Worm (Caenorhabditis elegans) whole organism, late embryonic: ENCODE results near the gene F38E11.9.

ENCODE experiments used
- F13H6.1 ChIP-seq: sonication (generic microtip); optimal IDR thresholded peaks from 2 replicates; lab custom pipeline; 2016; ENCODE audit warnings: missing genetic modification characterization, missing compliant biosample characterization
- K02D7.2 ChIP-seq: sonication (generic microtip); optimal IDR thresholded peaks from 2 replicates; lab custom pipeline; 2017; ENCODE audit warnings: mild to moderate bottlenecking, missing genetic modification characterization, missing compliant biosample characterization
- K09A11.1 ChIP-seq: sonication (generic microtip); optimal IDR thresholded peaks from 2 replicates; lab custom pipeline; 2017; ENCODE audit warnings: antibody characterized with exemption, mild to moderate bottlenecking, missing genetic modification characterization, missing compliant biosample characterization; ENCODE audit not compliant: insufficient read depth
- T23F11.4 ChIP-seq: fragments of 200-800 bp; sonication (Bioruptor generic); optimal IDR thresholded peaks from 2 replicates; lab custom pipeline; 2018; ENCODE audit warnings: mild to moderate bottlenecking, missing genetic modification characterization, missing compliant biosample characterization
- Y22D7AL.16 ChIP-seq: sonication (generic microtip); optimal IDR thresholded peaks from 2 replicates; lab custom pipeline; 2016; ENCODE audit warnings: missing genetic modification characterization, missing compliant biosample characterization
- ama-1 ChIP-seq: fragments of 150-350 bp; optimal IDR thresholded peaks from 2 replicates; lab custom pipeline; 2014
- ceh-19 ChIP-seq: fragments of 200-800 bp; sonication (Bioruptor generic); optimal IDR thresholded peaks from 2 replicates; lab custom pipeline; 2018; ENCODE audit warnings: mild to moderate bottlenecking, missing genetic modification characterization, missing compliant biosample characterization
- ceh-24 ChIP-seq: sonication (generic microtip); optimal IDR thresholded peaks from 2 replicates; lab custom pipeline; 2016; ENCODE audit warnings: mild to moderate bottlenecking, missing genetic modification characterization, missing compliant biosample characterization
- ceh-45 ChIP-seq: fragments of 200-800 bp; sonication (Bioruptor generic); IDR thresholded peaks from 2 replicates; pipeline ENCODE4 v1.3.6; 2022; ENCODE audit warnings: missing genetic modification reagents, missing genetic modification characterization, missing compliant biosample characterization
- ceh-6 ChIP-seq: fragments of 200-800 bp; sonication (Bioruptor generic); optimal IDR thresholded peaks from 2 replicates; lab custom pipeline; 2018; ENCODE audit warnings: mild to moderate bottlenecking, missing genetic modification characterization, missing compliant biosample characterization
- ceh-9 ChIP-seq: sonication (generic microtip); optimal IDR thresholded peaks from 2 replicates; lab custom pipeline; 2016; ENCODE audit warnings: mild to moderate bottlenecking, missing genetic modification characterization, inconsistent platforms, missing compliant biosample characterization
- dmd-4 ChIP-seq: sonication (generic microtip); optimal IDR thresholded peaks from 2 replicates; lab custom pipeline; 2016; ENCODE audit warnings: borderline replicate concordance, missing genetic modification characterization, missing compliant biosample characterization
- dve-1 ChIP-seq: sonication (generic microtip); optimal IDR thresholded peaks from 2 replicates; lab custom pipeline; 2017; ENCODE audit warnings: antibody characterized with exemption, mild to moderate bottlenecking, missing genetic modification characterization, missing compliant biosample characterization
- elt-4 ChIP-seq: sonication (generic microtip); optimal IDR thresholded peaks from 2 replicates; lab custom pipeline; 2016; ENCODE audit warnings: missing genetic modification characterization, missing compliant biosample characterization
- eyg-1 ChIP-seq: sonication (generic microtip); optimal IDR thresholded peaks from 2 replicates; lab custom pipeline; 2016; ENCODE audit warnings: missing genotype, missing genetic modification characterization, missing compliant biosample characterization
- gmeb-2 ChIP-seq: sonication (generic microtip); optimal IDR thresholded peaks from 2 replicates; lab custom pipeline; 2016; ENCODE audit warnings: missing genetic modification characterization, inconsistent platforms, missing compliant biosample characterization
- hlh-13 ChIP-seq: fragments of 200-800 bp; sonication (Bioruptor generic); optimal IDR thresholded peaks from 2 replicates; lab custom pipeline; 2018; ENCODE audit warnings: mild to moderate bottlenecking, missing genetic modification characterization, missing compliant biosample characterization
- hlh-6 ChIP-seq: sonication (generic microtip); optimal IDR thresholded peaks from 2 replicates; lab custom pipeline; 2016; ENCODE audit warnings: missing genotype, missing genetic modification characterization, missing compliant biosample characterization
- madf-2 ChIP-seq: sonication (generic microtip); optimal IDR thresholded peaks from 2 replicates; lab custom pipeline; 2017; ENCODE audit warnings: missing genetic modification characterization, missing compliant biosample characterization
- nfya-1 ChIP-seq: sonication (generic microtip); optimal IDR thresholded peaks from 2 replicates; lab custom pipeline; 2017; ENCODE audit warnings: missing genetic modification characterization, mild to moderate bottlenecking, missing compliant biosample characterization, antibody characterized with exemption, moderate library complexity
- nhr-11 ChIP-seq: fragments of 150-350 bp; optimal IDR thresholded peaks from 2 replicates; lab custom pipeline; 2014; ENCODE audit warnings: missing biosample characterization, missing genetic modification characterization
- odd-2 ChIP-seq: sonication (generic microtip); optimal IDR thresholded peaks from 2 replicates; lab custom pipeline; 2017; ENCODE audit warnings: antibody characterized with exemption, mild to moderate bottlenecking, missing genetic modification characterization, missing compliant biosample characterization
- pqm-1 ChIP-seq: sonication (generic microtip); optimal IDR thresholded peaks from 2 replicates; lab custom pipeline; 2016; ENCODE audit warnings: missing genetic modification characterization, missing compliant biosample characterization
- sox-2 ChIP-seq: fragments of 200-800 bp; sonication (Bioruptor generic); IDR thresholded peaks from 2 replicates; pipeline ENCODE4 v1.3.6; 2022; ENCODE audit warnings: missing genetic modification reagents, missing genetic modification characterization, missing compliant biosample characterization
- sox-4 ChIP-seq: sonication (generic microtip); optimal IDR thresholded peaks from 2 replicates; lab custom pipeline; 2017; ENCODE audit warnings: mild to moderate bottlenecking, missing genetic modification characterization, inconsistent platforms, missing compliant biosample characterization
- syd-9 ChIP-seq: sonication (generic microtip); optimal IDR thresholded peaks from 2 replicates; lab custom pipeline; 2016; ENCODE audit warnings: mild to moderate bottlenecking, missing genetic modification characterization, moderate library complexity, missing compliant biosample characterization
- ttx-3 ChIP-seq: sonication (generic microtip); optimal IDR thresholded peaks from 2 replicates; lab custom pipeline; 2016; ENCODE audit warnings: missing genetic modification reagents, missing genetic modification characterization, missing compliant biosample characterization
- unc-3 ChIP-seq, 2 experiments: fragments of 200-800 bp in 1 of 2; sonication (Bioruptor generic) in 1 of 2; sonication (generic microtip) in 1 of 2; conservative IDR thresholded peaks in 1 of 2; optimal IDR thresholded peaks in 1 of 2; 2 replicates each; pipeline versions ENCODE4 v1.3.6 to Lab custom; 2016 to 2022; ENCODE audit warnings: missing compliant biosample characterization in 2 of 2, missing genetic modification characterization in 2 of 2, missing genetic modification reagents in 1 of 2
- unc-42 ChIP-seq: sonication (generic microtip); optimal IDR thresholded peaks from 2 replicates; lab custom pipeline; 2016; ENCODE audit warnings: missing genotype, missing genetic modification characterization, missing compliant biosample characterization
- unc-55 ChIP-seq: sonication (generic microtip); optimal IDR thresholded peaks from 2 replicates; lab custom pipeline; 2017; ENCODE audit warnings: missing biosample characterization, missing genetic modification reagents, missing genetic modification characterization

F38E11.9 gene

DNA sequence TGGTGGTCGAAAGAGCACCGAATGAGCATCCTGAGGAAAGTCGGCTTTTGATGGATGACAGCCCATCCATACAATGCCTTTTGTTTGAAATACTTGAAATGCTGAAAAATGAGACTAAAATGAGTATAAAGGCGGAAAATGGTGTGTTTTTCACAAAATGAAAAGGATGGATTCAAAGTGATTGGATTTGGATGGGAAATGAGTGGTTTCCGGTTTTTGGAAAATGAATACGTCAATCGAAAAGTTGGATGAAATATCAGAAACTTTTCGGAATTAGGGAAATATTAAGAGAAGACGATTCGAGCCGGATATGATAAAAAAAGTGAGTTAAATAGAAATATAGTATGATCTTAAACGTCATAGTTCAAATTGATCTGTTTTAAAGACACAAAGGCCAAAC lies 23.6 kb upstream of the F38E11.9 start, which contains the start of gene F38E11.6:
Gene F38E11.6, minus strand, starts transcription at position 101 of the 400 bp plus-strand sequence.
- TF ChIP-seq ceh-6 (GFP tag; lab: Kevin White, UChicago) (no peak), eyg-1 (tag; lab: Kevin White, UChicago) (no peak), elt-4 (tag; lab: Kevin White, UChicago) (no peak), F13H6.1 (tag; lab: Kevin White, UChicago) (no peak), dve-1 (tag; lab: Kevin White, UChicago) (no peak), ttx-3 (tag; lab: Kevin White, UChicago) (no peak), sox-4 (tag; lab: Kevin White, UChicago) (no peak), hlh-13 (GFP tag; lab: Kevin White, UChicago) (no peak), unc-55 (GFP tag; lab: Kevin White, UChicago) (no peak), nhr-11 (tag; lab: Kevin White, UChicago) (no peak), odd-2 (tag; lab: Kevin White, UChicago) (no peak), nfya-1 (tag; lab: Kevin White, UChicago) (no peak), K02D7.2 (tag; lab: Kevin White, UChicago) (no peak), K09A11.1 (tag; lab: Kevin White, UChicago) (no peak)

DNA sequence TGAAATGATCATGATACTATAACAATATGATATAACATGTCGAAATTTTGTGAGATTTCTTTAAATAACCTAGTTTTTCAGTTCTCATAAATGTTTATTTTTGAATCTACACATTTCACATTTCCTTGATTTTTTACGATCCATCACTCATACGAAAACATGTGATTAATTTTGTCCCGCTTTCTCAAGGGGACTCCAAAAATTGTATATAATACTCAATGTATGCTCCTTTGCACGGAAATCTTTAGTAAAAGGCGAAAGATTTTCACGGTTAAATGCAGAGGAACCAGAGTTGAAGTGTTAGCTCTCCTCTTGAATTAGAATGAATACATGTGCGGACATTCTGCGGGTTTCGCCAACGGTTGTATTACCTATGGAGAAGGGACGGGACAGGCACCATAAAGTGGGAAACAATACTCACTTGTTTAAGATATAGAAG lies 20.5 kb upstream of the F38E11.9 start:
- TF ChIP-seq eyg-1 (tag; lab: Kevin White, UChicago) (no peak), unc-3 (GFP tag; conservative IDR thresholded peaks at IDR 0.05; lab: Robert Waterston, UW) (no peak), unc-3 (tag; optimal IDR thresholded peaks at IDR 0.05; lab: Kevin White, UChicago) (no peak), ama-1 (lab: Kevin White, UChicago) (peak; percentile 57)

DNA sequence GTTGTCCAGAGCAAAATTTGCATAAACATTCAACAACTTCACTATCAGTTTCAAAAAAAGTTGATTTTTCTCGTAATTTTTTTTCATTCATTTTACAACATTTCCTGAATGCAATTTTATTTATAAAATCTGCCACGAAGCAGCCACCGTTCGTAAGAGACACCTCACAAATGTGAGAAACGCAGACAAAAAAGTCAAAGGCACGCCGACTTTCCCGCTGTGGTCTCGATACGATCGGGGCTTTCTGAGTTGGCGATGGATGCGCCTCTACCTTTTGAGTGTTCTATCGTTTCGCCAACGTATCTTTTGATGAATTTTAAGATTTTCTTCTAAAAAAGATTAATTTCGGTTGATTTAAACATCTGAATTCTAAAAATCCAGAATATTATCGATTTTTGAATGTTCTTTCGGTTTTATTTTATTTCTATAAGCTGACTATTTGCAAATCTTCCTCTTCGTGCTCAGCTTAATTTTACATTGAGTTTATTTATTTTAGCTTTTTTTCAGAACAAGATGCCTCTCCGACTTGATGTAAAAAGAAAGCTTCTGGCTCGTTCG lies 15.5 kb upstream of the F38E11.9 start, which contains the start of gene copb-2:
Gene copb-2, plus strand, starts transcription at position 508 of the 558 bp plus-strand sequence.
- TF ChIP-seq ceh-9 (tag; lab: Kevin White, UChicago) (no peak), unc-42 (peak; percentile 61), unc-3 (GFP tag; conservative IDR thresholded peaks at IDR 0.05; lab: Robert Waterston, UW) (no peak), unc-3 (tag; optimal IDR thresholded peaks at IDR 0.05; lab: Kevin White, UChicago) (no peak), nfya-1 (tag; lab: Kevin White, UChicago) (peak; percentile 42)
- TF ChIP-seq, all 69 proteins: peak for 2

DNA sequence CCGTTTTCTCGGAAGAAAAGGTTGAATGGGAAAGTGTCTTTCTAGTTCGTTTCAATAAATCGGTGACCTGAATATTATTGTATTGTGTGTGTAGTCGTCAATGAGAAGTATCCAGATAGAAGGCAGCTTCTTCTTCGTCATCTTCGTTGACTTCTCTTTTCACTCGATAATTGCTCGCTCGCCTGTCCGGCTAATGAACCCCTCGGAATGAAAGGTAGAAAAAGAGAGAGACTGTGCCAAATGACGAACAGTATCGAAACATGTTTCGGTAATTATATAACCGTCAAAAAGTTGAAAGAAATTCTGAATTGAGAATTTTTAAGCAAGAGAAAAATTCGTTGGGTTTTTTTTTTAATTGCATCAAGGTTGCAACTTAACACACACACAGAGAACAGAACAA lies 13.6 kb upstream of the F38E11.9 start, which contains the start of gene cutl-17:
Gene cutl-17, minus strand, starts transcription at position 101 of the 400 bp plus-strand sequence.
- TF ChIP-seq ceh-24 (no peak), K02D7.2 (tag; lab: Kevin White, UChicago) (no peak), sox-2 (GFP tag; lab: Robert Waterston, UW) (no peak), gmeb-2 (tag; lab: Kevin White, UChicago) (no peak)
- TF ChIP-seq, all 69 proteins: peak for 0

- TF ChIP-seq dmd-4 (tag; lab: Kevin White, UChicago) = no peak
Measured at ce11 chrIV:9451816-9452215, 8.0 kb upstream of the F38E11.9 start.

DNA sequence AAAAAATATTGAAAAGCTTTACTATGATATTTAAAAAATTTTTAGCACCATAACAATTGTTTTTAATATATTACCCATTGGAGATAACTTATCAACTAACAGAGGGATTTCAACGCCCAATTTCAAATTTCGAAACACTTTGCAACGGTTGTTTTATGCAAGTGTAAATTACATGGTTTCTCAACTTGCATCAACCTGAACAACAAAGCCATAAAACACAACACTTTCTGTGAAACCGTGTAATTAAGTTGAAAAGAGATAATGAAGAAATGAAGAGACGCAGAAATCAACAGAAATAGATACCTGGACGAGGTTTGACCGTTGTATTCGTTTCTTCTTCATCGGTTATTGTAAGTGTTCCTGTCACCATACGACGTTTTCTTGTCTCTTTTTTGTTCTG lies 6.5 kb upstream of the F38E11.9 start, which contains the start of gene cpin-1:
Gene cpin-1, plus strand, starts transcription at position 301 of the 400 bp plus-strand sequence.
- TF ChIP-seq Y22D7AL.16 (tag; lab: Kevin White, UChicago) (no peak), syd-9 (tag; lab: Kevin White, UChicago) (no peak), ceh-19 (GFP tag; lab: Kevin White, UChicago) (no peak), dve-1 (tag; lab: Kevin White, UChicago) (no peak), hlh-6 (tag; lab: Kevin White, UChicago) (no peak), hlh-13 (GFP tag; lab: Kevin White, UChicago) (no peak), madf-2 (no peak), T23F11.4 (GFP tag; lab: Kevin White, UChicago) (no peak), unc-42 (no peak), pqm-1 (no peak), ceh-45 (GFP tag; lab: Robert Waterston, UW) (no peak), nhr-11 (tag; lab: Kevin White, UChicago) (no peak), sox-4 (tag; lab: Kevin White, UChicago) (no peak)
